Worm (Caenorhabditis elegans) whole organism, early embryonic: ENCODE measurements around the gene clec-6.

ENCODE experiments used
- F13C5.2 ChIP-seq: sonication (generic microtip); optimal IDR thresholded peaks from 2 replicates; lab custom pipeline; 2017; ENCODE audit warnings: mild to moderate bottlenecking, missing genetic modification characterization, inconsistent platforms, missing compliant biosample characterization
- ama-1 ChIP-seq: fragments of 150-350 bp; optimal IDR thresholded peaks from 2 replicates; lab custom pipeline; 2014
- ceh-13 ChIP-seq: fragments of 200-800 bp; sonication (Bioruptor generic); optimal IDR thresholded peaks from 2 replicates; lab custom pipeline; 2018; ENCODE audit warnings: mild to moderate bottlenecking, missing genetic modification characterization, missing compliant biosample characterization

DNA sequence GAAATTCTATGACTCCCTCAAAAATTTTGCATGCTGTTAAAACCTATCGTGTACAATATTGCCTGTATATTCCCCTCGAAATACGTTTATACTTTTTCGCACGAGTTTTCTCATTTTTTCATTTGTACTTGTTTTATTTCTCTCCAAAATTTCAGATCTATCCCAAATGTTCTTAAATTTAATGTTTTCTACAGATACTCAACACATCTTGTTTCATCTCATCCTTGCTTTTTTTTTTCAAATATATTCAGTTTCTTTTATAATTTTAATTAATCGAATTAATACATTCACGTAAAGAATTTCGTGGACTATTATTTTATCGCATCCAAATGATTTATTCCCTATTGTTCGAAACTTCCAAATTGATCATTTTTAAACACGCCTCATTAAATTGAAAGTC is 32.3 kb downstream of the clec-6 start, which contains the start of gene C35D10.8:
- TF ChIP-seq ama-1 (no peak), F13C5.2 (no peak), ceh-13 (GFP tag; lab: Kevin White, UChicago) (no peak)
